Fruit fly (Drosophila melanogaster): ENCODE results near the gene CG11786.

The CG11786 gene

dm6 chr3R:25054451-25055188 lies 8.5 kb downstream of the CG11786 start, which contains the start of gene CG31109 (continued):
- TF ChIP-seq bigmax (GFP tag; optimal IDR thresholded peaks at IDR 0.05) (peak; percentile 41), CG8359 (GFP tag; optimal IDR thresholded peaks at IDR 0.05; ENCODE audit: borderline replicate concordance) (no peak), CG15073 (GFP tag; optimal IDR thresholded peaks at IDR 0.05) (no peak), Ptx1 (GFP tag; IDR thresholded peaks at IDR 0.05) (no peak), TFAM (GFP tag; optimal IDR thresholded peaks at IDR 0.05) (no peak), prd (optimal IDR thresholded peaks at IDR 0.05) (no peak), prd (GFP tag; IDR thresholded peaks at IDR 0.05) (no peak), CG7963 (GFP tag; IDR thresholded peaks at IDR 0.05; ENCODE audit: partially characterized antibody) (no peak), gfzf (GFP tag; optimal IDR thresholded peaks at IDR 0.05) (peak; percentile 36), CG32767 (GFP tag; IDR thresholded peaks at IDR 0.05) (0 out of 2 replicates have a peak, but pooled peaks have one; percentile 23), Rx (GFP tag; IDR thresholded peaks at IDR 0.05) (no peak), Nf-YC (tag; optimal IDR thresholded peaks at IDR 0.05) (peak; percentile 51), CG5953 (GFP tag; IDR thresholded peaks at IDR 0.05) (no peak), ems (GFP tag; optimal IDR thresholded peaks at IDR 0.05) (no peak), CG8944 (GFP tag; optimal IDR thresholded peaks at IDR 0.05) (peak; percentile 22), CG17912 (GFP tag; optimal IDR thresholded peaks at IDR 0.05) (no peak), eyg (GFP tag; optimal IDR thresholded peaks at IDR 0.05) (no peak), Myb (GFP tag; optimal IDR thresholded peaks at IDR 0.05) (peak; percentile 86), CG15601 (tag; optimal IDR thresholded peaks at IDR 0.05) (peak; percentile 36), ssp (GFP tag; IDR thresholded peaks at IDR 0.05) (no peak), lmd (GFP tag; IDR thresholded peaks at IDR 0.05) (no peak), nerfin-2 (GFP tag; IDR thresholded peaks at IDR 0.05; ENCODE audit: partially characterized antibody) (no peak), repo (GFP tag; optimal IDR thresholded peaks at IDR 0.05) (no peak), CG17361 (GFP tag; IDR thresholded peaks at IDR 0.05) (peak; percentile 40; the same call in 1 of the 3 replicates), CG8765 (GFP tag; IDR thresholded peaks at IDR 0.05) (no peak), CG18764 (GFP tag; optimal IDR thresholded peaks at IDR 0.05) (no peak), D19A (tag; optimal IDR thresholded peaks at IDR 0.05) (peak; percentile 1), Neu2 (GFP tag; optimal IDR thresholded peaks at IDR 0.05; ENCODE audit: borderline replicate concordance) (no peak), Hsf (GFP tag; optimal IDR thresholded peaks at IDR 0.05) (peak; percentile 2), Spps (tag; optimal IDR thresholded peaks at IDR 0.05) (no peak), tio (GFP tag; optimal IDR thresholded peaks at IDR 0.05) (no peak), CG10543 (GFP tag; optimal IDR thresholded peaks at IDR 0.05) (peak; percentile 26), CG16815 (GFP tag; optimal IDR thresholded peaks at IDR 0.05) (no peak), CG1529 (GFP tag; optimal IDR thresholded peaks at IDR 0.05) (no peak), scrt (GFP tag; optimal IDR thresholded peaks at IDR 0.05) (no peak), Awh (GFP tag; IDR thresholded peaks at IDR 0.05) (no peak), CG18262 (tag; optimal IDR thresholded peaks at IDR 0.05) (peak; percentile 33), trh (GFP tag; optimal IDR thresholded peaks at IDR 0.05) (no peak), shn (GFP tag; optimal IDR thresholded peaks at IDR 0.05) (no peak), bcd (GFP tag; optimal IDR thresholded peaks at IDR 0.05) (no peak), CG11695 (GFP tag; IDR thresholded peaks at IDR 0.05) (no peak), CG31365 (tag; optimal IDR thresholded peaks at IDR 0.05) (no peak), zf30C (GFP tag; optimal IDR thresholded peaks at IDR 0.05) (peak; percentile 19), Hey (tag; optimal IDR thresholded peaks at IDR 0.05) (no peak), D (optimal IDR thresholded peaks at IDR 0.05) (no peak), D (GFP tag; optimal IDR thresholded peaks at IDR 0.05) (no peak), CG6654 (GFP tag; optimal IDR thresholded peaks at IDR 0.05) (no peak), Jarid2 (GFP tag; optimal IDR thresholded peaks at IDR 0.05) (no peak), inv (GFP tag; IDR thresholded peaks at IDR 0.05; ENCODE audit: partially characterized antibody) (no peak), tll (GFP tag; optimal IDR thresholded peaks at IDR 0.05) (no peak)

All from whole organism, embryonic.